Worm (Caenorhabditis elegans) whole organism, L3 larva: Measurements from ENCODE around the gene chtb-1.

Experiments used
- ZK546.5 ChIP-seq: sonication (generic microtip); optimal IDR thresholded peaks from 2 replicates; lab custom pipeline; 2017; ENCODE audit warnings: missing biosample characterization, missing genetic modification characterization
- aly-2 ChIP-seq: fragments of 150-350 bp; optimal IDR thresholded peaks from 2 replicates; lab custom pipeline; 2014; ENCODE audit warnings: missing biosample characterization, missing genetic modification characterization
- ama-1 ChIP-seq: fragments of 150-350 bp; optimal IDR thresholded peaks from 2 replicates; lab custom pipeline; 2018
- daf-12 ChIP-seq: fragments of 150-350 bp; optimal IDR thresholded peaks from 2 replicates; lab custom pipeline; 2014; ENCODE audit warnings: missing biosample characterization, missing genetic modification reagents, missing genetic modification characterization
- egl-27 ChIP-seq: sonication (generic microtip); optimal IDR thresholded peaks from 4 replicates; lab custom pipeline; 2017; ENCODE audit warnings: missing biosample characterization, missing genetic modification reagents, missing genetic modification characterization
- elt-2 ChIP-seq: sonication (generic microtip); optimal IDR thresholded peaks from 2 replicates; lab custom pipeline; 2016; ENCODE audit warnings: missing genetic modification reagents, mild to moderate bottlenecking, missing genetic modification characterization, missing compliant biosample characterization
- eor-1 ChIP-seq, 2 experiments: fragments of 150-350 bp; optimal IDR thresholded peaks; 2 replicates each; lab custom pipeline; 2014 to 2018; ENCODE audit warnings: missing biosample characterization in 2 of 2, missing genetic modification characterization in 2 of 2
- jun-1 ChIP-seq: fragments of 150-350 bp; optimal IDR thresholded peaks from 2 replicates; lab custom pipeline; 2014; ENCODE audit warnings: missing biosample characterization, missing genetic modification reagents, missing genetic modification characterization
- lin-15B ChIP-seq: fragments of 150-350 bp; optimal IDR thresholded peaks from 2 replicates; lab custom pipeline; 2014; ENCODE audit warnings: missing biosample characterization, missing genetic modification characterization
- lsy-12 ChIP-seq: sonication (generic microtip); optimal IDR thresholded peaks from 2 replicates; lab custom pipeline; 2016; ENCODE audit warnings: mild to moderate bottlenecking, missing genetic modification characterization, missing compliant biosample characterization
- mdl-1 ChIP-seq: fragments of 150-350 bp; optimal IDR thresholded peaks from 2 replicates; lab custom pipeline; 2014; ENCODE audit warnings: missing biosample characterization, missing genetic modification characterization
- nfya-1 ChIP-seq: sonication (generic microtip); optimal IDR thresholded peaks from 2 replicates; lab custom pipeline; 2017; ENCODE audit warnings: missing genetic modification characterization, mild to moderate bottlenecking, missing compliant biosample characterization, antibody characterized with exemption, moderate library complexity; ENCODE audit not compliant: insufficient read depth
- nhr-11 ChIP-seq: fragments of 150-350 bp; optimal IDR thresholded peaks from 2 replicates; lab custom pipeline; 2014; ENCODE audit warnings: missing biosample characterization, missing genetic modification characterization
- nhr-12 ChIP-seq: fragments of 150-350 bp; optimal IDR thresholded peaks from 2 replicates; lab custom pipeline; 2014; ENCODE audit warnings: missing biosample characterization, missing genetic modification characterization
- nhr-23 ChIP-seq: fragments of 150-350 bp; optimal IDR thresholded peaks from 2 replicates; lab custom pipeline; 2014; ENCODE audit warnings: missing biosample characterization, missing genetic modification reagents, missing genetic modification characterization
- nhr-237 ChIP-seq: fragments of 150-350 bp; optimal IDR thresholded peaks from 2 replicates; lab custom pipeline; 2014; ENCODE audit warnings: missing biosample characterization, missing genetic modification characterization
- nhr-25 ChIP-seq: sonication (generic microtip); optimal IDR thresholded peaks from 2 replicates; lab custom pipeline; 2017; ENCODE audit warnings: missing biosample characterization, missing genetic modification characterization
- nhr-43 ChIP-seq: sonication (generic microtip); optimal IDR thresholded peaks from 2 replicates; lab custom pipeline; 2016; ENCODE audit warnings: mild to moderate bottlenecking, missing genetic modification characterization, missing compliant biosample characterization; ENCODE audit not compliant: poor library complexity, severe bottlenecking
- nhr-76 ChIP-seq: fragments of 150-350 bp; sonication (generic microtip); optimal IDR thresholded peaks from 5 replicates; lab custom pipeline; 2014; ENCODE audit warnings: missing biosample characterization, missing genetic modification characterization
- nhr-77 ChIP-seq: fragments of 150-350 bp; optimal IDR thresholded peaks from 2 replicates; lab custom pipeline; 2014; ENCODE audit warnings: missing biosample characterization, missing genetic modification characterization
- pha-4 ChIP-seq: fragments of 150-350 bp; optimal IDR thresholded peaks from 2 replicates; lab custom pipeline; 2014; ENCODE audit warnings: missing biosample characterization, missing genetic modification reagents, missing genetic modification characterization
- pqm-1 ChIP-seq: fragments of 150-350 bp; optimal IDR thresholded peaks from 2 replicates; lab custom pipeline; 2017; ENCODE audit warnings: missing biosample characterization, missing genetic modification characterization, inconsistent platforms
- sea-2 ChIP-seq: fragments of 150-350 bp; sonication (generic microtip); optimal IDR thresholded peaks from 4 replicates; lab custom pipeline; 2014; ENCODE audit warnings: missing biosample characterization, missing genetic modification reagents, missing genetic modification characterization
- unc-39 ChIP-seq: sonication (generic microtip); optimal IDR thresholded peaks from 4 replicates; lab custom pipeline; 2017; ENCODE audit warnings: missing biosample characterization, missing genetic modification characterization
- ztf-4 ChIP-seq: fragments of 150-350 bp; optimal IDR thresholded peaks from 2 replicates; lab custom pipeline; 2014; ENCODE audit warnings: missing biosample characterization, missing genetic modification characterization

The chtb-1 gene

ce11 chrIII:9326528-9326927, 28.7 kb downstream of the chtb-1 start:
- TF ChIP-seq pqm-1 (tag; lab: Kevin White, UChicago), result peak; percentile 99
- TF ChIP-seq elt-2, result peak; percentile 99
- no peak for TF ChIP-seq daf-12 (tag; lab: Kevin White, UChicago)
- TF ChIP-seq pha-4 (tag; lab: Kevin White, UChicago), result peak; percentile 42
- peak; percentile 47 for TF ChIP-seq jun-1
- TF ChIP-seq unc-39, result no peak

ce11 chrIII:9324724-9325123, 30.5 kb downstream of the chtb-1 start, which contains the start of gene C40H1.7:
Gene C40H1.7 (plus strand): TSS chrIII:9325024.
- TF ChIP-seq elt-2 (peak; percentile 34), sea-2 (GFP tag; lab: Kevin White, UChicago) (no peak)
- TF ChIP-seq, all 47 proteins: peak for 1

ce11 chrIII:9322010-9322409, 33.3 kb downstream of the chtb-1 start, which contains the start of gene cpb-1:
Gene cpb-1 (plus strand): TSS chrIII:9322310.
- no peak for TF ChIP-seq nhr-237 (tag; lab: Kevin White, UChicago)
- TF ChIP-seq lin-15B (tag; lab: Kevin White, UChicago), result no peak
- no peak for TF ChIP-seq ZK546.5 (tag; lab: Kevin White, UChicago)
- TF ChIP-seq nhr-43 (tag; lab: Kevin White, UChicago), result no peak
- TF ChIP-seq nhr-77 (tag; lab: Kevin White, UChicago), result no peak
- TF ChIP-seq egl-27, result no peak
- TF ChIP-seq nhr-12, result no peak
- no peak for TF ChIP-seq lsy-12 (tag; lab: Kevin White, UChicago)
- no peak for TF ChIP-seq ama-1 (lab: Kevin White, UChicago)

- peak; percentile 16 for TF ChIP-seq pha-4 (tag; lab: Kevin White, UChicago)
- TF ChIP-seq nhr-23 (tag; lab: Kevin White, UChicago), result no peak
Measured at ce11 chrIII:9319641-9320040, 35.6 kb downstream of the chtb-1 start, which contains the start of gene C40H1.9. Gene C40H1.9 (plus strand): TSS chrIII:9319941.

- TF ChIP-seq mdl-1 (tag; lab: Kevin White, UChicago) (no peak), nhr-25 (tag; lab: Kevin White, UChicago) (no peak), elt-2 (peak; percentile 70)
Measured at ce11 chrIII:9317601-9318000, 37.7 kb downstream of the chtb-1 start.

ce11 chrIII:9315180-9315579, 40.1 kb downstream of the chtb-1 start:
- TF ChIP-seq pqm-1 (tag; lab: Kevin White, UChicago) (peak; percentile 24), eor-1 (tag; optimal IDR thresholded peaks at IDR 0.05; lab: Kevin White, UChicago) (no peak), elt-2 (peak; percentile 67)
- TF ChIP-seq, all 47 proteins: peak for 2

ce11 chrIII:9314476-9314875, 40.8 kb downstream of the chtb-1 start, which contains the start of gene C40H1.8:
Gene C40H1.8 (plus strand): TSS chrIII:9314717.
- no peak for TF ChIP-seq nhr-43 (tag; lab: Kevin White, UChicago)
- TF ChIP-seq elt-2, result peak; percentile 51
- no peak for TF ChIP-seq nhr-76 (tag; lab: Kevin White, UChicago)
- TF ChIP-seq lsy-12 (tag; lab: Kevin White, UChicago), result no peak

ce11 chrIII:9309840-9310239, 45.4 kb downstream of the chtb-1 start:
- TF ChIP-seq nhr-11 (tag; lab: Kevin White, UChicago) (peak; percentile 76), jun-1 (no peak)

- TF ChIP-seq ztf-4 (no peak), egl-27 (no peak), sea-2 (GFP tag; lab: Kevin White, UChicago) (no peak)
Measured at ce11 chrIII:9306596-9306995, 48.7 kb downstream of the chtb-1 start, which contains the start of gene srx-45. Gene srx-45 (minus strand): TSS chrIII:9306696.

- TF ChIP-seq nhr-12, result no peak
- TF ChIP-seq nhr-25 (tag; lab: Kevin White, UChicago), result peak; percentile 17
- peak; percentile 29 for TF ChIP-seq nhr-23 (tag; lab: Kevin White, UChicago)
- TF ChIP-seq nfya-1 (tag; lab: Kevin White, UChicago), result no peak
- no peak for TF ChIP-seq ama-1 (lab: Kevin White, UChicago)
- TF ChIP-seq ztf-4, result no peak
- TF ChIP-seq aly-2, result no peak
- TF ChIP-seq lsy-12 (tag; lab: Kevin White, UChicago), result no peak
Measured at ce11 chrIII:9300670-9301069, 54.6 kb downstream of the chtb-1 start.
